Fruit fly (Drosophila melanogaster): ENCODE measurements around the gene Toll-9.

Toll-9 gene

DNA sequence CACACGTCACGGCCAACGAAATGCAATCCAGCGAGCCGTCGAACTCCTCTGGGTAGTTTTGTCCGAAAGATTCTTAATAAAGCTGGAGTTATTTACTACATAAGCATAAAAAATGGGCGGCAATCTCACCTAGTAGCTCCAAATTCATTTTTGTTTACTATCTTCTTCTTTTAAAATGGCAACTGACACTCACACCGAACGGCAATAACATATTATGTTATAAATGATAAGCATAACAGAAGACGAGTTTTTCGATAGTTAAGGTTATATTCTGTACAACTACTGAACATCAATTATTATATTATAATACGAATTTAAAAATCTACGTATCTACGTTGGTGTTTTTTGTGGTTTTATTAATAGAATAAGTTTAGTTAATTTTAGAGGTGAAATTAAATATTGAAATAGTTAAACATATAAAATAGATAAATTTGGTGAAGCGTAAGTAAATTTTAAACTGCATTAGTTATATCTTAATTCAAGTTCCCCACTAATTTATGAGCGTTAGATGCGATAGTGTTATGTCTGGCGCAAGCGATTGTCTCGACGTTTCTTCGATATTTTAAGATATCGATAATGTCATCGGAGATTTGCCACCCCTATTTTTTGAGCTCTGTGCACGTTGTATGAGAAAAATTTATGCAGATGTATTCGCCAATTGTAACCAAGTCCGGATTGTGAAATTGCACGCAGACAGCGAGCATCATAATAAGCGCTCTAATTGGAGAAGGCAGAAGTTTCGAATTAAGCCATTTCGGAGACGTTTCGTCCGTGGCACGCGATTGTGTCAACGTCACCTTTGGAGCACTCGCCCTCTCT lies 18.6 kb downstream of the Toll-9 start, which contains the start of the genes Rbbp5 and eRF1 (continued):
- TF ChIP-seq spab (GFP tag; optimal IDR thresholded peaks at IDR 0.05) (no peak), dac (GFP tag; optimal IDR thresholded peaks at IDR 0.05) (no peak), Hr38 (GFP tag; optimal IDR thresholded peaks at IDR 0.05) (no peak), CG6163 (GFP tag; IDR thresholded peaks at IDR 0.05) (no peak), CG1621 (tag; optimal IDR thresholded peaks at IDR 0.05) (no peak), CG34406 (GFP tag; optimal IDR thresholded peaks at IDR 0.05) (peak; percentile 31), achi (GFP tag; optimal IDR thresholded peaks at IDR 0.05) (peak; percentile 58), svp (GFP tag) (peak; percentile 82), CG6792 (GFP tag; optimal IDR thresholded peaks at IDR 0.05) (peak; percentile 64), Sox15 (GFP tag; optimal IDR thresholded peaks at IDR 0.05) (peak; percentile 51), CG8119 (GFP tag; IDR thresholded peaks at IDR 0.05) (no peak), Ets21C (GFP tag; optimal IDR thresholded peaks at IDR 0.05) (peak; percentile 60), OdsH (GFP tag; optimal IDR thresholded peaks at IDR 0.05) (peak; percentile 79)

DNA sequence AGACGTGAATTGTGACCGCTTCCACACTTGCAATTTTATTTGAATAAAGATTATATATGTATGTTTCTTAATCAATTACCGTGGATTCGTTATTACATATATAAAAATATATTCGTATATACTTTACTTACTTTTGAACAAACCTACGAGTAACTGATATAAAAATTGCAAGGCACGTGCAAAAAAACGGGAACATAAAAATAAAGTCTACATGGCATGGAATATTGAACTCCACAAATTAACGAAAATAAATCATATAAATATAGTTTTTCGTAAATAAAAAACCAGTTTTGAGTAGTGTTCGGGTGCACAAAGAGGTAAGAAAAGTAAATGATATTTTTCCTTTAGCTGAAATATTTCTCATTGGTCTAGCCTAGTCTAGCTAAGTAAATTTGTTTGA lies 24.2 kb downstream of the Toll-9 start, which contains the start of gene Spn77Bc:
Gene Spn77Bc (plus strand): TSS at position 301 of the 400 bp plus-strand sequence.
- TF ChIP-seq dsx (GFP tag; optimal IDR thresholded peaks at IDR 0.05; ENCODE audit: poor library complexity, severe bottlenecking) (no peak), CG31627 (GFP tag; optimal IDR thresholded peaks at IDR 0.05) (no peak), CG8119 (GFP tag; IDR thresholded peaks at IDR 0.05) (no peak), CG1621 (tag; optimal IDR thresholded peaks at IDR 0.05) (no peak), esn (GFP tag; optimal IDR thresholded peaks at IDR 0.05) (no peak), eg (GFP tag; IDR thresholded peaks at IDR 0.05) (no peak), Eip75B (GFP tag; optimal IDR thresholded peaks at IDR 0.05) (no peak), CG10631 (GFP tag; optimal IDR thresholded peaks at IDR 0.05) (no peak), OdsH (GFP tag; optimal IDR thresholded peaks at IDR 0.05) (no peak), Sox102F (GFP tag; optimal IDR thresholded peaks at IDR 0.05) (no peak), net (GFP tag; optimal IDR thresholded peaks at IDR 0.05) (no peak), CG9139 (GFP tag; optimal IDR thresholded peaks at IDR 0.05) (no peak), Lpt (GFP tag; optimal IDR thresholded peaks at IDR 0.05) (no peak), Sox14 (GFP tag; optimal IDR thresholded peaks at IDR 0.05) (no peak), CG11902 (GFP tag; optimal IDR thresholded peaks at IDR 0.05) (no peak), acj6 (GFP tag; optimal IDR thresholded peaks at IDR 0.05) (no peak), Hr39 (GFP tag; optimal IDR thresholded peaks at IDR 0.05) (no peak), fd59A (GFP tag; optimal IDR thresholded peaks at IDR 0.05) (no peak), vri (GFP tag; optimal IDR thresholded peaks at IDR 0.05) (no peak)

DNA sequence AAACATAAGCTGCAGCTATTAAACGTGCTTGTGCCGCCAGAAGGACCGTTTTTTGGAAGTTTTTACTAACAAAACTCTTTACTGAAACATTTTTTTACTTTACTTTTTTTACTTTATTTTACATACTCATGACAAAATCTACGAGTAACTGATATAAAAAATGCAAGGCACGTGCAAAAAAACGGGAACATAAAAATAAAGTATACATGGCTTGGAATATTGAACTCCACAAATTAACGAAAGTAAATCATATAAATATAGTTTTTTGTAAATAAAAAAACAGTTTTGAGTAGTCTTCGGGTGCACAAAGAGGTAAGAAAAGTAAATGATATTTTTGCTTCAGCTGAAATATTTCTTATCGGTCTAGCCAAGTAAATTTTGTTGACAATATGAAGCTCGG lies 45.9 kb downstream of the Toll-9 start, which contains the start of gene Spn77Bb:
Gene Spn77Bb (plus strand): TSS at position 301 of the 400 bp plus-strand sequence.
- TF ChIP-seq CG11294 (GFP tag; IDR thresholded peaks at IDR 0.05) (no peak), acj6 (GFP tag; optimal IDR thresholded peaks at IDR 0.05) (no peak), CG11762 (GFP tag; optimal IDR thresholded peaks at IDR 0.05; ENCODE audit: insufficient read depth) (no peak), Hr39 (GFP tag; optimal IDR thresholded peaks at IDR 0.05) (no peak), spab (GFP tag; optimal IDR thresholded peaks at IDR 0.05) (no peak), CG3032 (tag; optimal IDR thresholded peaks at IDR 0.05) (no peak), net (GFP tag; optimal IDR thresholded peaks at IDR 0.05) (no peak)

DNA sequence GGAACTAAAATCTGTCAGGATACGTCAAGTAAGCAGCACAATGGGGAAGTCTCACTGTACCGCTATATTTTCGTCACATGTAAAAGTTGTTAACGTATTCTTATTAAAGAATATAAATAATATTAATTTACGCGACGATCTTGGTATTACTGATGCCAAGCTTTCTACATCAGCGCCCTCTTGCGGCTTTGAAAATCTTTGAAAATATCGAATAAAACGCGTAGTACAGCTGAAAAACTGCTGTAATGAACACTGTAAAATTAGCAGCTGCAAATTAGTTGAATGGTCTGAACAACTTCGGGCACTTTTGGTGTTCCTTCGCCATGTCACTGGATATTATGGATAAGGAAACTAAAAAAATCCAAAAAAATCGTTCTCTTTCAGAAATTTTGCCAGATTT lies 46.5 kb downstream of the Toll-9 start:
- no peak for TF ChIP-seq Eip78C (GFP tag)
- no peak for TF ChIP-seq CG32006 (GFP tag; optimal IDR thresholded peaks at IDR 0.05)
- TF ChIP-seq lz (GFP tag; optimal IDR thresholded peaks at IDR 0.05): no peak
- no peak for TF ChIP-seq achi (GFP tag; optimal IDR thresholded peaks at IDR 0.05)
- no peak for TF ChIP-seq CG16779 (tag; optimal IDR thresholded peaks at IDR 0.05)
- no peak for TF ChIP-seq Eip93F (GFP tag; optimal IDR thresholded peaks at IDR 0.05)
- TF ChIP-seq dac (GFP tag; optimal IDR thresholded peaks at IDR 0.05): no peak
- no peak for TF ChIP-seq CG6276 (GFP tag; optimal IDR thresholded peaks at IDR 0.05)
- no peak for TF ChIP-seq CG11902 (GFP tag; optimal IDR thresholded peaks at IDR 0.05)
